Fruit fly (Drosophila melanogaster) whole organism, embryonic: Measurements from ENCODE around the gene CG6055.

Experiments
- Atf6 ChIP-seq: fragments of 200-800 bp; sonication (Bioruptor generic); IDR thresholded peaks from 2 replicates; pipeline ENCODE4 v1.3.6; 2022; ENCODE audit warnings: missing biosample characterization, missing genetic modification characterization
- B-H2 ChIP-seq: fragments of 200-800 bp; sonication (Bioruptor generic); optimal IDR thresholded peaks from 2 replicates; lab custom pipeline; 2018; ENCODE audit warnings: missing biosample characterization, mild to moderate bottlenecking, missing genetic modification characterization
- BEAF-32 ChIP-seq: fragments of 200-800 bp; sonication (Bioruptor generic); optimal IDR thresholded peaks from 3 replicates; lab custom pipeline; 2017; ENCODE audit warnings: missing biosample characterization, missing genetic modification characterization, mild to moderate bottlenecking, moderate library complexity, missing genetic modification reagents
- CG11456 ChIP-seq: fragments of 200-800 bp; sonication (Bioruptor generic); IDR thresholded peaks from 3 replicates; pipeline ENCODE4 v1.3.6; 2022; ENCODE audit warnings: missing biosample characterization, missing genetic modification characterization
- CG11696 ChIP-seq: fragments of 200-800 bp; sonication (Bioruptor generic); IDR thresholded peaks from 2 replicates; pipeline ENCODE4 v1.3.6; 2022; ENCODE audit warnings: missing biosample characterization, missing genetic modification characterization
- CG12299 ChIP-seq: fragments of 200-800 bp; sonication (Bioruptor generic); optimal IDR thresholded peaks from 2 replicates; lab custom pipeline; 2018; ENCODE audit warnings: missing biosample characterization, mild to moderate bottlenecking, missing genetic modification characterization
- CG1602 ChIP-seq: fragments of 200-800 bp; sonication (Bioruptor generic); optimal IDR thresholded peaks from 3 replicates; lab custom pipeline; 2016; ENCODE audit warnings: missing biosample characterization, missing genetic modification characterization
- CG16863 ChIP-seq: fragments of 200-800 bp; sonication (Bioruptor generic); optimal IDR thresholded peaks from 3 replicates; lab custom pipeline; 2016; ENCODE audit warnings: missing biosample characterization, missing genetic modification characterization
- CG17385 ChIP-seq: fragments of 200-800 bp; sonication (Bioruptor generic); optimal IDR thresholded peaks from 3 replicates; lab custom pipeline; 2018; ENCODE audit warnings: missing biosample characterization, mild to moderate bottlenecking, missing genetic modification characterization
- CG2116 ChIP-seq: fragments of 200-800 bp; sonication (Bioruptor generic); optimal IDR thresholded peaks from 3 replicates; lab custom pipeline; 2018; ENCODE audit warnings: missing biosample characterization, mild to moderate bottlenecking, missing genetic modification characterization
- CG3726 ChIP-seq: fragments of 200-800 bp; sonication (Bioruptor generic); IDR thresholded peaks from 3 replicates; pipeline ENCODE4, ENCODE4 v1.3.6; 2022; ENCODE audit warnings: missing biosample characterization, missing genetic modification characterization
- CG5953 ChIP-seq: fragments of 200-800 bp; sonication (Bioruptor generic); IDR thresholded peaks from 2 replicates; pipeline ENCODE4 v1.3.6; 2022; ENCODE audit warnings: missing biosample characterization, missing genetic modification characterization
- CG6765 ChIP-seq: fragments of 200-800 bp; sonication (Bioruptor generic); optimal IDR thresholded peaks from 3 replicates; lab custom pipeline; 2017; ENCODE audit warnings: missing biosample characterization, mild to moderate bottlenecking, missing genetic modification characterization
- CG7963 ChIP-seq: fragments of 200-800 bp; sonication (Bioruptor generic); IDR thresholded peaks from 3 replicates; pipeline ENCODE4 v1.3.6; 2022; ENCODE audit warnings: missing biosample characterization, missing genetic modification characterization; ENCODE audit not compliant: partially characterized antibody
- CG8089 ChIP-seq: fragments of 200-800 bp; sonication (Bioruptor generic); optimal IDR thresholded peaks from 3 replicates; lab custom pipeline; 2016; ENCODE audit warnings: missing biosample characterization, missing genetic modification characterization
- Chrac-16 ChIP-seq: fragments of 200-800 bp; sonication (Bioruptor generic); optimal IDR thresholded peaks from 3 replicates; lab custom pipeline; 2016; ENCODE audit warnings: missing biosample characterization, missing genetic modification characterization
- CrebB ChIP-seq: fragments of 200-800 bp; sonication (Bioruptor generic); optimal IDR thresholded peaks from 3 replicates; lab custom pipeline; 2018; ENCODE audit warnings: missing biosample characterization, mild to moderate bottlenecking, missing genetic modification characterization
- Dp ChIP-seq: fragments of 200-800 bp; sonication (Bioruptor generic); optimal IDR thresholded peaks from 2 replicates; lab custom pipeline; 2018; ENCODE audit warnings: missing biosample characterization, mild to moderate bottlenecking, missing genetic modification characterization, moderate library complexity
- Drgx ChIP-seq: fragments of 200-800 bp; sonication (Bioruptor generic); IDR thresholded peaks from 2 replicates; pipeline ENCODE4 v1.3.6; 2022; ENCODE audit warnings: missing biosample characterization, missing genetic modification characterization
- HLH54F ChIP-seq: fragments of 200-800 bp; sonication (Bioruptor generic); optimal IDR thresholded peaks from 3 replicates; lab custom pipeline; 2016; ENCODE audit warnings: missing biosample characterization, missing genetic modification characterization
- Mrtf ChIP-seq: fragments of 200-800 bp; sonication (Bioruptor generic); IDR thresholded peaks from 3 replicates; pipeline ENCODE4 v1.3.6; 2022; ENCODE audit warnings: missing biosample characterization, missing genetic modification characterization
- Nf-YC ChIP-seq: fragments of 200-800 bp; optimal IDR thresholded peaks from 3 replicates; lab custom pipeline; 2019; ENCODE audit warnings: missing biosample characterization, mild to moderate bottlenecking, missing genetic modification characterization, moderate library complexity
- Opbp ChIP-seq: fragments of 200-800 bp; sonication (Bioruptor generic); IDR thresholded peaks from 3 replicates; pipeline ENCODE4 v1.3.6; 2022; ENCODE audit warnings: missing biosample characterization, missing genetic modification characterization; ENCODE audit not compliant: partially characterized antibody
- Pdp1 ChIP-seq, 2 experiments: fragments of 200-800 bp; sonication (Bioruptor generic); optimal IDR thresholded peaks; 3 replicates each; lab custom pipeline; 2016; ENCODE audit warnings: missing biosample characterization in 2 of 2, missing genetic modification characterization in 2 of 2, mild to moderate bottlenecking in 1 of 2, moderate library complexity in 1 of 2
- Rfx ChIP-seq: fragments of 200-800 bp; sonication (Bioruptor generic); IDR thresholded peaks from 2 replicates; pipeline ENCODE4 v1.3.6; 2022; ENCODE audit warnings: missing biosample characterization, missing genetic modification characterization
- Sin3A ChIP-seq: fragments of >200 bp; optimal IDR thresholded peaks from 2 replicates; lab custom pipeline; 2018
- Xbp1 ChIP-seq: fragments of 200-800 bp; sonication (Bioruptor generic); optimal IDR thresholded peaks from 3 replicates; lab custom pipeline; 2016; ENCODE audit warnings: missing biosample characterization, mild to moderate bottlenecking, missing genetic modification characterization
- bcd ChIP-seq: fragments of 200-800 bp; sonication (Bioruptor generic); optimal IDR thresholded peaks from 2 replicates; lab custom pipeline; 2017; ENCODE audit warnings: missing biosample characterization, mild to moderate bottlenecking, missing genetic modification characterization
- caup ChIP-seq: fragments of 200-800 bp; sonication (Bioruptor generic); optimal IDR thresholded peaks from 3 replicates; lab custom pipeline; 2017; ENCODE audit warnings: missing biosample characterization, mild to moderate bottlenecking, missing genetic modification characterization, moderate library complexity; ENCODE audit not compliant: severe bottlenecking
- crol ChIP-seq: fragments of 200-800 bp; sonication (Bioruptor generic); IDR thresholded peaks from 2 replicates; pipeline ENCODE4 v1.3.6; 2022; ENCODE audit warnings: missing biosample characterization, missing genetic modification characterization
- dimm ChIP-seq: fragments of 200-800 bp; sonication (Bioruptor generic); IDR thresholded peaks from 2 replicates; pipeline ENCODE4 v1.3.6; 2022; ENCODE audit warnings: missing biosample characterization, missing genetic modification characterization
- dmrt99B ChIP-seq: fragments of 200-800 bp; sonication (Bioruptor generic); optimal IDR thresholded peaks from 2 replicates; lab custom pipeline; 2018; ENCODE audit warnings: missing biosample characterization, mild to moderate bottlenecking, missing genetic modification characterization, moderate library complexity
- ems ChIP-seq: fragments of 200-800 bp; sonication (Bioruptor generic); optimal IDR thresholded peaks from 3 replicates; lab custom pipeline; 2016; ENCODE audit warnings: missing biosample characterization, missing genetic modification characterization
- gro ChIP-seq: fragments of 200-800 bp; sonication (Bioruptor generic); optimal IDR thresholded peaks from 2 replicates; lab custom pipeline; 2016; ENCODE audit warnings: missing biosample characterization, missing genetic modification characterization
- ham ChIP-seq: fragments of 200-800 bp; sonication (Bioruptor generic); IDR thresholded peaks from 2 replicates; pipeline ENCODE4 v1.3.6; 2022; ENCODE audit warnings: missing biosample characterization, missing genetic modification characterization
- hkb ChIP-seq, 2 experiments: fragments of 200-800 bp in 1 of 2; fragments of >200 bp in 1 of 2; sonication (Bioruptor generic) in 1 of 2; IDR thresholded peaks in 1 of 2; optimal IDR thresholded peaks in 1 of 2; 2 replicates each; pipeline versions ENCODE4 v1.3.6 to Lab custom; 2017 to 2022; ENCODE audit warnings: missing biosample characterization in 1 of 2, missing genetic modification characterization in 1 of 2
- inv ChIP-seq: fragments of 200-800 bp; sonication (Bioruptor generic); IDR thresholded peaks from 2 replicates; pipeline ENCODE4 v1.3.6; 2022; ENCODE audit warnings: missing biosample characterization, missing genetic modification characterization; ENCODE audit not compliant: partially characterized antibody
- jigr1 ChIP-seq: fragments of 200-800 bp; sonication (Bioruptor generic); IDR thresholded peaks from 3 replicates; pipeline ENCODE4 v1.3.6; 2022; ENCODE audit warnings: missing biosample characterization, missing genetic modification characterization
- kah ChIP-seq: fragments of 200-800 bp; sonication (Bioruptor generic); optimal IDR thresholded peaks from 2 replicates; lab custom pipeline; 2018; ENCODE audit warnings: missing biosample characterization, mild to moderate bottlenecking, missing genetic modification characterization
- odd ChIP-seq: fragments of 200-800 bp; sonication (Bioruptor generic); optimal IDR thresholded peaks from 2 replicates; lab custom pipeline; 2017; ENCODE audit warnings: missing biosample characterization, mild to moderate bottlenecking, missing genetic modification characterization
- phol ChIP-seq: fragments of 200-800 bp; sonication (Bioruptor generic); optimal IDR thresholded peaks from 3 replicates; lab custom pipeline; 2018; ENCODE audit warnings: missing biosample characterization, mild to moderate bottlenecking, missing genetic modification characterization, moderate library complexity
- prd ChIP-seq, 3 experiments: fragments of >200 bp in 2 of 3; fragments of 200-800 bp in 1 of 3; sonication (Bioruptor generic) in 1 of 3; optimal IDR thresholded peaks in 2 of 3; IDR thresholded peaks in 1 of 3; 2 replicates in 2 of 3; 3 replicates in 1 of 3; pipeline versions ENCODE4 v1.3.6 to Lab custom; 2017 to 2022; ENCODE audit warnings: missing biosample characterization in 1 of 3, missing genetic modification characterization in 1 of 3
- pros ChIP-seq: fragments of 200-800 bp; sonication (Bioruptor generic); optimal IDR thresholded peaks from 3 replicates; lab custom pipeline; 2019; ENCODE audit warnings: missing biosample characterization, mild to moderate bottlenecking, missing genetic modification characterization, moderate library complexity
- row ChIP-seq: fragments of 200-800 bp; sonication (Bioruptor generic); IDR thresholded peaks from 3 replicates; pipeline ENCODE4 v1.3.6; 2022; ENCODE audit warnings: missing biosample characterization, missing genetic modification characterization
- sd ChIP-seq: fragments of 200-800 bp; sonication (Bioruptor generic); optimal IDR thresholded peaks from 3 replicates; lab custom pipeline; 2018; ENCODE audit warnings: missing biosample characterization, mild to moderate bottlenecking, missing genetic modification characterization, moderate library complexity
- sob ChIP-seq: fragments of 200-800 bp; sonication (Bioruptor generic); IDR thresholded peaks from 2 replicates; pipeline ENCODE4 v1.3.6; 2022; ENCODE audit warnings: missing biosample characterization, missing genetic modification characterization
- trh ChIP-seq: fragments of 200-800 bp; sonication (Bioruptor generic); optimal IDR thresholded peaks from 2 replicates; lab custom pipeline; 2016; ENCODE audit warnings: missing biosample characterization, missing genetic modification characterization
- vvl ChIP-seq: fragments of 200-800 bp; sonication (Bioruptor generic); IDR thresholded peaks from 2 replicates; pipeline ENCODE4 v1.3.6; 2022; ENCODE audit warnings: missing biosample characterization, missing genetic modification characterization

The CG6055 gene

dm6 chr2L:7433957-7434736 lies 32.2 kb upstream of the CG6055 start (continued):
- TF ChIP-seq CG17385 (GFP tag; lab: Kevin White, UChicago), result peak; percentile 79
- TF ChIP-seq sob (GFP tag; lab: Robert Waterston, UW), result peak; percentile 89
- peak; percentile 51; the same call in 1 of the 2 replicates for TF ChIP-seq CG5953 (GFP tag; lab: Robert Waterston, UW)
- TF ChIP-seq CG11456, result peak; percentile 90
- no peak for TF ChIP-seq Nf-YC (tag; lab: Kevin White, UChicago)
- no peak for TF ChIP-seq kah (GFP tag; lab: Kevin White, UChicago)
- peak; percentile 53; the same call in 1 of the 2 replicates for TF ChIP-seq Drgx (GFP tag; lab: Robert Waterston, UW)
- TF ChIP-seq inv (GFP tag; lab: Robert Waterston, UW), result no peak
- TF ChIP-seq CG12299, result peak; percentile 85
- peak; percentile 95 for TF ChIP-seq Rfx (GFP tag; lab: Robert Waterston, UW)
- TF ChIP-seq jigr1 (GFP tag; lab: Robert Waterston, UW), result no peak
- TF ChIP-seq gro, result no peak
- peak; percentile 14 to 31 for TF ChIP-seq Pdp1 (GFP tag; optimal IDR thresholded peaks at IDR 0.05; lab: Kevin White, UChicago)
- peak; percentile 82 for TF ChIP-seq vvl (GFP tag; lab: Robert Waterston, UW)
- TF ChIP-seq CG8089 (GFP tag; lab: Kevin White, UChicago), result no peak
- peak; percentile 14 for TF ChIP-seq CG6765
- peak; percentile 93 for TF ChIP-seq row
- peak; percentile 78 for TF ChIP-seq caup (GFP tag; lab: Kevin White, UChicago)
- peak; percentile 59 for TF ChIP-seq Xbp1 (GFP tag; lab: Kevin White, UChicago)
- peak; percentile 41 for TF ChIP-seq odd (GFP tag; lab: Kevin White, UChicago)
- peak; percentile 82 for TF ChIP-seq dmrt99B (tag; lab: Kevin White, UChicago)
- peak; percentile 57 for TF ChIP-seq bcd (GFP tag; lab: Kevin White, UChicago)
- peak; percentile 1 for TF ChIP-seq CG16863 (GFP tag; lab: Kevin White, UChicago)
- peak; percentile 22 for TF ChIP-seq Chrac-16
- peak; percentile 93 for TF ChIP-seq sd
- no peak for TF ChIP-seq dimm (GFP tag; lab: Robert Waterston, UW)
- TF ChIP-seq trh (GFP tag; lab: Kevin White, UChicago), result no peak
- TF ChIP-seq pros, result no peak
- TF ChIP-seq B-H2 (GFP tag; lab: Kevin White, UChicago), result peak; percentile 78
- peak; percentile 62 for TF ChIP-seq HLH54F (GFP tag; lab: Kevin White, UChicago)
- no peak for TF ChIP-seq Sin3A (lab: Kevin White, UChicago)
- peak; percentile 63 for TF ChIP-seq CrebB (tag; lab: Kevin White, UChicago)
- TF ChIP-seq CG2116 (GFP tag; lab: Kevin White, UChicago), result no peak
- TF ChIP-seq hkb (optimal IDR thresholded peaks at IDR 0.05; lab: Kevin White, UChicago), result no peak
- TF ChIP-seq hkb (GFP tag; IDR thresholded peaks at IDR 0.05; lab: Robert Waterston, UW), result peak; percentile 87
- TF ChIP-seq Atf6 (GFP tag; lab: Robert Waterston, UW), result peak; percentile 95
- no peak for TF ChIP-seq Dp (GFP tag; lab: Kevin White, UChicago)
- TF ChIP-seq CG1602 (GFP tag; lab: Kevin White, UChicago), result peak; percentile 13
- TF ChIP-seq CG11696 (GFP tag; lab: Robert Waterston, UW), result peak; percentile 62
- peak; percentile 19 for TF ChIP-seq ems (GFP tag; lab: Kevin White, UChicago)
- TF ChIP-seq CG3726, result peak; percentile 51; the same call in 1 of the 3 replicates
- TF ChIP-seq Mrtf, result peak; percentile 66; the same call in 1 of the 3 replicates
- no peak for TF ChIP-seq prd (optimal IDR thresholded peaks at IDR 0.05; lab: Kevin White, UChicago)
- TF ChIP-seq prd (GFP tag; IDR thresholded peaks at IDR 0.05; lab: Robert Waterston, UW), result peak; percentile 74
- peak; percentile 40 for TF ChIP-seq phol (tag; lab: Kevin White, UChicago)
- no peak for TF ChIP-seq CG7963
- no peak for TF ChIP-seq BEAF-32 (GFP tag; lab: Kevin White, UChicago)
- TF ChIP-seq crol (GFP tag; lab: Robert Waterston, UW), result no peak
- no peak for TF ChIP-seq Opbp
- TF ChIP-seq ham, result peak; percentile 84; the same call in 1 of the 2 replicates
